Worm (Caenorhabditis elegans): Measurements from ENCODE around the gene exos-7.
A peak's percentile ranks its signal among the peaks of the same experiment; 100 is the strongest.

The exos-7 gene

ce11 chrV:20851847-20852386 is 13.3 kb downstream of the exos-7 start, which contains the start of gene ndua-1:
ndua-1 (minus strand) TSS chrV:20851897.
- TF ChIP-seq nfya-1 (tag; optimal IDR thresholded peaks at IDR 0.05) (peak; percentile 37), ztf-16 (tag; optimal IDR thresholded peaks at IDR 0.05) (peak; percentile 20), ahr-1 (tag; optimal IDR thresholded peaks at IDR 0.05) (no peak), ceh-24 (tag; optimal IDR thresholded peaks at IDR 0.05) (no peak), C08G9.2 (tag; optimal IDR thresholded peaks at IDR 0.05) (peak; percentile 50), elt-2 (tag; optimal IDR thresholded peaks at IDR 0.05) (peak; percentile 9), tbx-2 (tag; optimal IDR thresholded peaks at IDR 0.05) (peak; percentile 33), nhr-232 (tag; optimal IDR thresholded peaks at IDR 0.05) (no peak), mec-3 (tag; optimal IDR thresholded peaks at IDR 0.05; ENCODE audit: borderline replicate concordance) (no peak), unc-42 (tag; optimal IDR thresholded peaks at IDR 0.05) (peak; percentile 73), Y22D7AL.16 (tag; optimal IDR thresholded peaks at IDR 0.05) (peak; percentile 31), nhr-11 (tag; optimal IDR thresholded peaks at IDR 0.05) (no peak), T23F11.4 (GFP tag; optimal IDR thresholded peaks at IDR 0.05) (no peak), ceh-31 (tag; optimal IDR thresholded peaks at IDR 0.05) (peak; percentile 52), dve-1 (tag; optimal IDR thresholded peaks at IDR 0.05) (no peak), ref-2 (tag; optimal IDR thresholded peaks at IDR 0.05) (peak; percentile 13), pax-1 (tag; optimal IDR thresholded peaks at IDR 0.05) (no peak), K09A11.1 (tag; optimal IDR thresholded peaks at IDR 0.05; ENCODE audit: insufficient read depth) (no peak), pha-2 (tag; optimal IDR thresholded peaks at IDR 0.05) (peak; percentile 74)

- no peak for TF ChIP-seq dmd-4 (tag; optimal IDR thresholded peaks at IDR 0.05; ENCODE audit: borderline replicate concordance)
- no peak for TF ChIP-seq F13H6.1 (tag; optimal IDR thresholded peaks at IDR 0.05)
- peak; percentile 31 for TF ChIP-seq elt-2 (tag; optimal IDR thresholded peaks at IDR 0.05)
- no peak for TF ChIP-seq lin-11 (tag; optimal IDR thresholded peaks at IDR 0.05)
- no peak for TF ChIP-seq syd-9 (tag; optimal IDR thresholded peaks at IDR 0.05)
- peak; percentile 39 for TF ChIP-seq unc-42 (tag; optimal IDR thresholded peaks at IDR 0.05)
These were observed 15.0 kb downstream of the exos-7 start, which contains the start of gene F31D4.5 for ce11 chrV:20853581-20854161. F31D4.5 (plus strand) TSS chrV:20854071.

ce11 chrV:20861080-20861479 is 22.4 kb downstream of the exos-7 start, which contains the start of gene try-4:
try-4 (minus strand) TSS chrV:20861153.
- TF ChIP-seq ahr-1 (tag; optimal IDR thresholded peaks at IDR 0.05) (no peak), tbx-7 (tag; optimal IDR thresholded peaks at IDR 0.05) (no peak), dve-1 (tag; optimal IDR thresholded peaks at IDR 0.05) (no peak), ets-4 (tag; optimal IDR thresholded peaks at IDR 0.05) (no peak), nhr-11 (tag; optimal IDR thresholded peaks at IDR 0.05) (no peak), ceh-6 (GFP tag; optimal IDR thresholded peaks at IDR 0.05) (no peak), ttx-3 (tag; optimal IDR thresholded peaks at IDR 0.05) (no peak), pros-1 (tag; optimal IDR thresholded peaks at IDR 0.05) (no peak)

- TF ChIP-seq pha-4 (tag; optimal IDR thresholded peaks at IDR 0.05) (no peak), fax-1 (tag; optimal IDR thresholded peaks at IDR 0.05) (no peak), nfya-1 (tag; optimal IDR thresholded peaks at IDR 0.05) (no peak), C38D4.7 (GFP tag; optimal IDR thresholded peaks at IDR 0.05) (no peak), C08G9.2 (tag; optimal IDR thresholded peaks at IDR 0.05) (no peak), pqm-1 (tag; optimal IDR thresholded peaks at IDR 0.05) (no peak), sox-2 (GFP tag; IDR thresholded peaks at IDR 0.05) (no peak), hlh-6 (tag; optimal IDR thresholded peaks at IDR 0.05) (no peak), ref-2 (tag; optimal IDR thresholded peaks at IDR 0.05) (no peak), rnt-1 (tag; optimal IDR thresholded peaks at IDR 0.05) (no peak), che-1 (tag; optimal IDR thresholded peaks at IDR 0.05) (no peak), unc-3 (GFP tag; conservative IDR thresholded peaks at IDR 0.05) (no peak), unc-3 (tag; optimal IDR thresholded peaks at IDR 0.05) (no peak)
These were observed 24.0 kb downstream of the exos-7 start, which contains the start of gene twk-35 for ce11 chrV:20862681-20863080. twk-35 (plus strand) TSS chrV:20862981.
